Worm (Caenorhabditis elegans): Measurements from ENCODE around the gene T05A1.5.

DNA sequence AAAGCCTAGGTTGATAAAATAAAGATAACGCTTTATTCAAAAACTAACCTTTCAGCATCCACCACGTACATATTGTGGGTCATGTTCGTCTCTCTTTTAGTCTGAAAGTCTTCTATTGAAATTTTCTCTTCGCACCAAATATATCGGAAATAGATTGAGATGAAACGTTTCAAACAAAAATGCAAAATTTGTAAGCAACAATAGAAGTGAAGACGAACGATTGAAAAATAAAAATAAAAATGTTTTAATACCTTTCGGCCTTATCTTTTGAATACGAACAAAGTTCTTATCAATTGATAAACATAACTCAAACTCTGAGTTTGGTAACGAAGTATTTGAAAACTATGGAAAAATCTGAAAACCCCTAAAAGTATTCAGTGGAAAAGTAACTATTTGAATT, 13.0 kb upstream of the T05A1.5 start, which contains the start of gene F56H11.2:
- TF ChIP-seq ces-1 (GFP tag; optimal IDR thresholded peaks at IDR 0.05): no peak
- TF ChIP-seq lsy-2 (tag; optimal IDR thresholded peaks at IDR 0.05): no peak
- no peak for TF ChIP-seq pqm-1 (tag; optimal IDR thresholded peaks at IDR 0.05)
- no peak for TF ChIP-seq nhr-12 (tag; optimal IDR thresholded peaks at IDR 0.05)
- TF ChIP-seq ztf-11 (tag; optimal IDR thresholded peaks at IDR 0.05): no peak
- no peak for TF ChIP-seq efl-1 (optimal IDR thresholded peaks at IDR 0.05)
- no peak for TF ChIP-seq efl-1 (GFP tag; optimal IDR thresholded peaks at IDR 0.05 in 1 of 2)
- no peak for TF ChIP-seq egl-27 (tag; optimal IDR thresholded peaks at IDR 0.05)
- TF ChIP-seq nhr-77 (tag; optimal IDR thresholded peaks at IDR 0.05): no peak
- TF ChIP-seq nhr-76 (tag; optimal IDR thresholded peaks at IDR 0.05): no peak
- no peak for TF ChIP-seq zag-1 (tag; optimal IDR thresholded peaks at IDR 0.05)

Measured in whole organism, L1 larva.